Fruit fly (Drosophila melanogaster) whole organism, wandering third instar larva: ENCODE results near the gene Acp76A.

ENCODE experiments used
- Abd-B ChIP-seq: fragments of >200 bp; optimal IDR thresholded peaks from 2 replicates; lab custom pipeline; 2017; ENCODE audit warnings: missing biosample characterization, missing genetic modification characterization
- CG32264 ChIP-seq: fragments of 200-800 bp; sonication (Bioruptor generic); optimal IDR thresholded peaks from 2 replicates; lab custom pipeline; 2016; ENCODE audit warnings: missing biosample characterization, missing genetic modification characterization
- CrebA ChIP-seq: fragments of 200-800 bp; sonication (Bioruptor generic); optimal IDR thresholded peaks from 2 replicates; lab custom pipeline; 2016; ENCODE audit warnings: missing biosample characterization, mild to moderate bottlenecking, missing genetic modification characterization, borderline replicate concordance
- Dfd ChIP-seq: fragments of >200 bp; optimal IDR thresholded peaks from 2 replicates; lab custom pipeline; 2017; ENCODE audit warnings: missing biosample characterization, missing genetic modification characterization
- Dif ChIP-seq: fragments of 200-275, 200-300 bp; sonication (Bioruptor generic); optimal IDR thresholded peaks from 2 replicates; lab custom pipeline; 2018; ENCODE audit warnings: missing biosample characterization, missing genetic modification characterization; ENCODE audit not compliant: partially characterized antibody
- HLH106 ChIP-seq: fragments of 200-800 bp; optimal IDR thresholded peaks from 3 replicates; lab custom pipeline; 2019; ENCODE audit warnings: missing biosample characterization, mild to moderate bottlenecking, missing genetic modification characterization, moderate library complexity
- Hnf4 ChIP-seq: fragments of 200-800 bp; sonication (Bioruptor generic); optimal IDR thresholded peaks from 2 replicates; lab custom pipeline; 2016; ENCODE audit warnings: missing biosample characterization, mild to moderate bottlenecking, missing genetic modification characterization
- Mio ChIP-seq: sonication (Bioruptor generic); optimal IDR thresholded peaks from 2 replicates; lab custom pipeline; 2016; ENCODE audit warnings: missing biosample characterization, missing genetic modification characterization
- Myc ChIP-seq: fragments of >200 bp; optimal IDR thresholded peaks from 2 replicates; lab custom pipeline; 2017
- OdsH ChIP-seq: fragments of 200-800 bp; sonication (Bioruptor generic); optimal IDR thresholded peaks from 2 replicates; lab custom pipeline; 2016; ENCODE audit warnings: missing biosample characterization, mild to moderate bottlenecking, missing genetic modification characterization
- Rel ChIP-seq, 2 experiments: fragments of 200-800 bp; sonication (Bioruptor generic) in 1 of 2; optimal IDR thresholded peaks; 2 replicates in 1 of 2; 3 replicates in 1 of 2; lab custom pipeline; 2016 to 2019; ENCODE audit warnings: mild to moderate bottlenecking in 2 of 2, missing biosample characterization in 2 of 2, missing genetic modification characterization in 2 of 2, moderate library complexity in 1 of 2
- Sp1 ChIP-seq: fragments of 200-800 bp; sonication (Bioruptor generic); optimal IDR thresholded peaks from 3 replicates; lab custom pipeline; 2019; ENCODE audit warnings: missing biosample characterization, mild to moderate bottlenecking, missing genetic modification characterization, moderate library complexity
- br ChIP-seq: fragments of 200-800 bp; sonication (Bioruptor generic); optimal IDR thresholded peaks from 2 replicates; lab custom pipeline; 2016; ENCODE audit warnings: missing biosample characterization, missing genetic modification characterization
- brk ChIP-seq: fragments of 200-800 bp; sonication (Bioruptor generic); optimal IDR thresholded peaks from 2 replicates; lab custom pipeline; 2016; ENCODE audit warnings: missing biosample characterization, mild to moderate bottlenecking, missing genetic modification characterization
- dl ChIP-seq, 2 experiments: fragments of 175-275, 200-275 bp in 1 of 2; fragments of 200-275 bp in 1 of 2; sonication (Bioruptor generic); optimal IDR thresholded peaks; lab custom pipeline; 2018; ENCODE audit warnings: mild to moderate bottlenecking in 2 of 2, missing biosample characterization in 2 of 2, missing genetic modification characterization in 2 of 2, moderate library complexity in 2 of 2; ENCODE audit not compliant: partially characterized antibody in 2 of 2, insufficient read depth in 1 of 2
- dmrt93B ChIP-seq: fragments of 200-800 bp; sonication (Bioruptor generic); optimal IDR thresholded peaks from 2 replicates; lab custom pipeline; 2018; ENCODE audit warnings: missing biosample characterization, mild to moderate bottlenecking, missing genetic modification characterization
- dsf ChIP-seq: sonication (Bioruptor generic); optimal IDR thresholded peaks from 2 replicates; lab custom pipeline; 2016; ENCODE audit warnings: missing biosample characterization, missing genetic modification characterization, borderline replicate concordance
- ey ChIP-seq: fragments of 200-800 bp; sonication (Bioruptor generic); optimal IDR thresholded peaks from 2 replicates; lab custom pipeline; 2016; ENCODE audit warnings: missing biosample characterization, missing genetic modification characterization
- foxo ChIP-seq, 2 experiments: fragments of 200-800 bp; sonication (Bioruptor generic); optimal IDR thresholded peaks; 2 replicates in 1 of 2; 3 replicates in 1 of 2; lab custom pipeline; 2016 to 2017; ENCODE audit warnings: missing biosample characterization in 2 of 2, missing genetic modification characterization in 2 of 2
- fru ChIP-seq: fragments of 200-800 bp; sonication (Bioruptor generic); optimal IDR thresholded peaks from 3 replicates; lab custom pipeline; 2016; ENCODE audit warnings: missing biosample characterization, mild to moderate bottlenecking, missing genetic modification characterization
- h ChIP-seq: fragments of 200-800 bp; sonication (Bioruptor generic); optimal IDR thresholded peaks from 3 replicates; lab custom pipeline; 2016; ENCODE audit warnings: missing biosample characterization, mild to moderate bottlenecking, missing genetic modification characterization
- pan ChIP-seq: fragments of >200 bp; optimal IDR thresholded peaks from 2 replicates; lab custom pipeline; 2017
- psq ChIP-seq: fragments of 200-800 bp; sonication (Bioruptor generic); optimal IDR thresholded peaks from 3 replicates; lab custom pipeline; 2017; ENCODE audit warnings: missing biosample characterization, mild to moderate bottlenecking, missing genetic modification characterization, moderate library complexity
- rgr ChIP-seq: fragments of 200-800 bp; sonication (Bioruptor generic); optimal IDR thresholded peaks from 3 replicates; lab custom pipeline; 2016; ENCODE audit warnings: missing biosample characterization, mild to moderate bottlenecking, missing genetic modification characterization
- sage ChIP-seq: fragments of 200-800 bp; sonication (Bioruptor generic); optimal IDR thresholded peaks from 2 replicates; lab custom pipeline; 2016; ENCODE audit warnings: missing biosample characterization, mild to moderate bottlenecking, missing genetic modification characterization
- sv ChIP-seq: fragments of 200-800 bp; sonication (Bioruptor generic); optimal IDR thresholded peaks from 3 replicates; lab custom pipeline; 2016; ENCODE audit warnings: missing biosample characterization, missing genetic modification characterization
- tai ChIP-seq: sonication (Bioruptor generic); optimal IDR thresholded peaks from 2 replicates; lab custom pipeline; 2016; ENCODE audit warnings: missing biosample characterization, missing genetic modification characterization
- usp ChIP-seq: fragments of >200 bp; optimal IDR thresholded peaks from 2 replicates; lab custom pipeline; 2017; ENCODE audit warnings: missing biosample characterization, missing genetic modification characterization
- woc ChIP-seq: sonication (Bioruptor generic); optimal IDR thresholded peaks from 2 replicates; lab custom pipeline; 2016; ENCODE audit warnings: missing biosample characterization, mild to moderate bottlenecking, missing genetic modification characterization

The Acp76A gene

dm6 chr3L:19056857-19057324, 5.1 kb upstream of the Acp76A start:
- peak; percentile 30 for TF ChIP-seq HLH106 (tag; lab: Kevin White, UChicago)
- TF ChIP-seq rgr (GFP tag; lab: Kevin White, UChicago), result peak; percentile 19
- no peak for TF ChIP-seq br (GFP tag; lab: Kevin White, UChicago)
- TF ChIP-seq sage (GFP tag; lab: Kevin White, UChicago), result no peak
- peak; percentile 27 for TF ChIP-seq Sp1 (GFP tag; lab: Kevin White, UChicago)
- no peak for TF ChIP-seq dsf (GFP tag; lab: Kevin White, UChicago)
- peak; percentile 24 for TF ChIP-seq OdsH
- peak; percentile 1 for TF ChIP-seq h (GFP tag; lab: Kevin White, UChicago)
- peak; percentile 47 for TF ChIP-seq psq (GFP tag; lab: Kevin White, UChicago)
- TF ChIP-seq CG32264 (GFP tag; lab: Kevin White, UChicago), result no peak
- peak; percentile 95 for TF ChIP-seq Dfd (GFP tag; lab: Kevin White, UChicago)
- TF ChIP-seq woc, result no peak
- peak in 1 of 2 experiments; percentile 40 for TF ChIP-seq foxo (GFP tag; optimal IDR thresholded peaks at IDR 0.05; lab: Kevin White, UChicago)

dm6 chr3L:19055064-19055463, 3.2 kb upstream of the Acp76A start:
- TF ChIP-seq Dfd (GFP tag; lab: Kevin White, UChicago) (no peak), HLH106 (tag; lab: Kevin White, UChicago) (peak; percentile 29), Abd-B (no peak), brk (no peak), foxo (GFP tag; optimal IDR thresholded peaks at IDR 0.05; lab: Kevin White, UChicago) (peak in 1 of 2 experiments; percentile 36), psq (GFP tag; lab: Kevin White, UChicago) (peak; percentile 39), CrebA (no peak), Sp1 (GFP tag; lab: Kevin White, UChicago) (peak; percentile 46), fru (GFP tag; lab: Kevin White, UChicago) (peak; percentile 16), h (GFP tag; lab: Kevin White, UChicago) (peak; percentile 44), sv (GFP tag; lab: Kevin White, UChicago) (no peak), woc (peak; percentile 14), rgr (GFP tag; lab: Kevin White, UChicago) (peak; percentile 45), Myc (no peak), dl (GFP tag; optimal IDR thresholded peaks at IDR 0.05; lab: Kevin White, UChicago; ENCODE audit: insufficient read depth in 1 of 2, partially characterized antibody in 2 of 2) (no peak), Hnf4 (GFP tag; lab: Kevin White, UChicago) (no peak), ey (GFP tag; lab: Kevin White, UChicago) (peak; percentile 8), tai (no peak), sage (GFP tag; lab: Kevin White, UChicago) (no peak), Rel (GFP tag; optimal IDR thresholded peaks at IDR 0.05; lab: Kevin White, UChicago) (no peak), Rel (tag; optimal IDR thresholded peaks at IDR 0.05; lab: Kevin White, UChicago) (no peak), OdsH (peak; percentile 48), Dif (GFP tag; lab: Kevin White, UChicago) (no peak)

dm6 chr3L:19054266-19054665, 2.4 kb upstream of the Acp76A start:
- TF ChIP-seq woc, result no peak
- TF ChIP-seq dsf (GFP tag; lab: Kevin White, UChicago), result no peak
- no peak for TF ChIP-seq tai
- no peak for TF ChIP-seq pan
- no peak for TF ChIP-seq Abd-B
- no peak for TF ChIP-seq dmrt93B (GFP tag; lab: Kevin White, UChicago)
- no peak for TF ChIP-seq HLH106 (tag; lab: Kevin White, UChicago)
- TF ChIP-seq sage (GFP tag; lab: Kevin White, UChicago), result no peak
- no peak for TF ChIP-seq Myc
- no peak for TF ChIP-seq ey (GFP tag; lab: Kevin White, UChicago)
- no peak for TF ChIP-seq Dif (GFP tag; lab: Kevin White, UChicago)
- TF ChIP-seq CG32264 (GFP tag; lab: Kevin White, UChicago), result no peak
- TF ChIP-seq Mio, result no peak
- TF ChIP-seq usp (GFP tag; lab: Kevin White, UChicago), result no peak
- no peak for TF ChIP-seq fru (GFP tag; lab: Kevin White, UChicago)
- TF ChIP-seq, all 38 proteins: peak for 0

dm6 chr3L:19053339-19053818, 1.6 kb upstream of the Acp76A start, which contains the start of gene CG43407:
Gene CG43407, minus strand, starts transcription at chr3L:19053389.
- TF ChIP-seq psq (GFP tag; lab: Kevin White, UChicago) (peak; percentile 2), Dif (GFP tag; lab: Kevin White, UChicago) (no peak), Hnf4 (GFP tag; lab: Kevin White, UChicago) (no peak), brk (no peak)
- TF ChIP-seq, all 38 proteins: peak for 1
